Fruit fly (Drosophila melanogaster): Measurements from ENCODE around the gene swm.

Gene swm

DNA sequence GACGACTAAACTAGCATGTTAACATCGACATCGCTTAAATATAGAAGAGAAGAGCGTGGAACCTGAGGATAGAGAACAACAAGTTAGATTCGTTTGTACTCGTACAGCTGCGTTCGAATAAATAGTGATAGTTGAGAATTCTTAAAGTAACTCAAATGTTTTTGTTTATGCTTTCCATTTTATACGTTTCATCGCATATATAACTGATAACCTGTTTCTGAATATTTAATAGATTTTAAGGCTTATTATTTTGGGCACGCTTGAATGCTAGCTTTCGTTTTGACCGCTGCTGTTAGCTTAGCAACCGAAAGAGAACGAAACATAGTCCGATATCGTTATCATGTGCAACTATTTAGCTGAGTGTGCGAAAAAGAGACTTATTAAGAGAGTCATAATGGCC is 35.3 kb downstream of the swm start (continued):
- TF ChIP-seq crol (GFP tag; IDR thresholded peaks at IDR 0.05) = peak; percentile 46; the same call in 1 of the 2 replicates
- TF ChIP-seq trh (GFP tag; optimal IDR thresholded peaks at IDR 0.05) = peak; percentile 77
- TF ChIP-seq lilli (GFP tag; optimal IDR thresholded peaks at IDR 0.05) = peak; percentile 99
- TF ChIP-seq dan (GFP tag; IDR thresholded peaks at IDR 0.05) = no peak
- TF ChIP-seq exex (tag; optimal IDR thresholded peaks at IDR 0.05) = peak; percentile 90
- TF ChIP-seq repo (GFP tag; optimal IDR thresholded peaks at IDR 0.05) = peak; percentile 85
- peak; percentile 55; the same call in 1 of the 2 replicates for TF ChIP-seq sim (GFP tag; IDR thresholded peaks at IDR 0.05)
- TF ChIP-seq tap (tag; optimal IDR thresholded peaks at IDR 0.05) = peak; percentile 94
- TF ChIP-seq CG1792 (GFP tag; optimal IDR thresholded peaks at IDR 0.05) = peak; percentile 93
- TF ChIP-seq Sin3A (optimal IDR thresholded peaks at IDR 0.05) = no peak
- TF ChIP-seq CG12391 (tag; optimal IDR thresholded peaks at IDR 0.05) = peak; percentile 97
- no peak for TF ChIP-seq CG5180 (GFP tag; optimal IDR thresholded peaks at IDR 0.05)
- TF ChIP-seq Lhr (GFP tag; optimal IDR thresholded peaks at IDR 0.05) = peak; percentile 25
- TF ChIP-seq dm (GFP tag; optimal IDR thresholded peaks at IDR 0.05) = peak; percentile 85
- peak; percentile 89 for TF ChIP-seq CG4820 (GFP tag; optimal IDR thresholded peaks at IDR 0.05)
- peak; percentile 81 for TF ChIP-seq ap (GFP tag; IDR thresholded peaks at IDR 0.05)
- TF ChIP-seq ATbp (GFP tag; optimal IDR thresholded peaks at IDR 0.05) = peak; percentile 86
- TF ChIP-seq ttk (GFP tag; IDR thresholded peaks at IDR 0.05) = peak; percentile 84
- TF ChIP-seq D19B (GFP tag; optimal IDR thresholded peaks at IDR 0.05) = peak; percentile 93
- peak; percentile 98 for TF ChIP-seq MBD-R2 (GFP tag; IDR thresholded peaks at IDR 0.05)
- no peak for TF ChIP-seq hkb (optimal IDR thresholded peaks at IDR 0.05)
- peak; percentile 97 for TF ChIP-seq hkb (GFP tag; IDR thresholded peaks at IDR 0.05)
- peak; percentile 90 for TF ChIP-seq CG17612 (GFP tag; IDR thresholded peaks at IDR 0.05)
- peak; percentile 5 for TF ChIP-seq Dp (GFP tag; optimal IDR thresholded peaks at IDR 0.05)
- TF ChIP-seq CG6765 (GFP tag; optimal IDR thresholded peaks at IDR 0.05) = peak; percentile 96
- peak; percentile 96 for TF ChIP-seq Taf1 (GFP tag; IDR thresholded peaks at IDR 0.05)
- TF ChIP-seq NK7.1 (GFP tag; optimal IDR thresholded peaks at IDR 0.05) = peak; percentile 88
- peak; percentile 87 for TF ChIP-seq CG17829 (tag; optimal IDR thresholded peaks at IDR 0.05)
- peak; percentile 90 for TF ChIP-seq Hmx (GFP tag; optimal IDR thresholded peaks at IDR 0.05)
- TF ChIP-seq CG8924 (tag; optimal IDR thresholded peaks at IDR 0.05) = peak; percentile 97
- TF ChIP-seq Dfd (GFP tag; optimal IDR thresholded peaks at IDR 0.05) = peak in 1 of 2 experiments; percentile 29
- TF ChIP-seq CG7372 (GFP tag; IDR thresholded peaks at IDR 0.05) = peak; percentile 96
- peak; percentile 35 for TF ChIP-seq grn (GFP tag; optimal IDR thresholded peaks at IDR 0.05)
- TF ChIP-seq row (GFP tag; IDR thresholded peaks at IDR 0.05) = peak; percentile 98
- peak; percentile 87 for TF ChIP-seq Vsx1 (GFP tag; optimal IDR thresholded peaks at IDR 0.05)
- TF ChIP-seq CG3281 (GFP tag; optimal IDR thresholded peaks at IDR 0.05) = peak; percentile 98
- peak; percentile 96 for TF ChIP-seq maf-S (GFP tag; optimal IDR thresholded peaks at IDR 0.05)
- TF ChIP-seq seq (GFP tag; IDR thresholded peaks at IDR 0.05) = peak; percentile 97
- TF ChIP-seq CG13123 (GFP tag; optimal IDR thresholded peaks at IDR 0.05) = peak; percentile 86
- no peak for TF ChIP-seq sna (GFP tag; IDR thresholded peaks at IDR 0.05; ENCODE audit: partially characterized antibody)
- TF ChIP-seq CG10321 (GFP tag; IDR thresholded peaks at IDR 0.05) = peak; percentile 75
- TF ChIP-seq jumu (GFP tag; optimal IDR thresholded peaks at IDR 0.05) = peak; percentile 89
- peak; percentile 95 for TF ChIP-seq CG10209 (GFP tag; optimal IDR thresholded peaks at IDR 0.05)
- TF ChIP-seq CG8765 (GFP tag; IDR thresholded peaks at IDR 0.05) = peak; percentile 85; the same call in 1 of the 2 replicates
- peak; percentile 95 for TF ChIP-seq ham (GFP tag; IDR thresholded peaks at IDR 0.05)
- peak; percentile 88 for TF ChIP-seq CG7357 (GFP tag; IDR thresholded peaks at IDR 0.05)
- TF ChIP-seq CG10462 (GFP tag; optimal IDR thresholded peaks at IDR 0.05) = peak; percentile 79
- TF ChIP-seq az2 (GFP tag; optimal IDR thresholded peaks at IDR 0.05) = peak; percentile 88
- TF ChIP-seq CG14050 (GFP tag; IDR thresholded peaks at IDR 0.05) = peak; percentile 94
- no peak for TF ChIP-seq Tbp (GFP tag; optimal IDR thresholded peaks at IDR 0.05)
- TF ChIP-seq CG18599 (GFP tag; optimal IDR thresholded peaks at IDR 0.05) = peak; percentile 99
- TF ChIP-seq CG15514 (GFP tag; optimal IDR thresholded peaks at IDR 0.05) = peak; percentile 94
- peak; percentile 42 for TF ChIP-seq Dref (GFP tag; IDR thresholded peaks at IDR 0.05)

All from whole organism, embryonic.